Worm (Caenorhabditis elegans) whole organism, young adult: ENCODE measurements around the gene mpz-1.
A peak's percentile ranks its signal among the peaks of the same experiment; 100 is the strongest.

Experiments
- B0019.2 ChIP-seq: fragments of 200-800 bp; sonication (Bioruptor generic); conservative IDR thresholded peaks from 2 replicates; pipeline ENCODE4 v1.3.6; 2022; ENCODE audit warnings: missing genetic modification reagents, missing genetic modification characterization, missing compliant biosample characterization
- B0336.3 ChIP-seq: fragments of 200-800 bp; sonication (Bioruptor generic); IDR thresholded peaks from 2 replicates; pipeline ENCODE4 v1.3.6; 2022; ENCODE audit warnings: missing genetic modification characterization, missing compliant biosample characterization
- F55B11.4 ChIP-seq: sonication (generic microtip); optimal IDR thresholded peaks from 2 replicates; lab custom pipeline; 2016; ENCODE audit warnings: missing compliant biosample characterization, missing genetic modification characterization, borderline replicate concordance; ENCODE audit not compliant: insufficient read depth
- F57C9.4 ChIP-seq: sonication (generic microtip); optimal IDR thresholded peaks from 2 replicates; lab custom pipeline; 2017; ENCODE audit warnings: mild to moderate bottlenecking, missing genetic modification characterization, missing compliant biosample characterization
- K11D2.4 ChIP-seq: fragments of 200-800 bp; sonication (Bioruptor generic); IDR thresholded peaks from 2 replicates; pipeline ENCODE4 v1.3.6; 2022; ENCODE audit warnings: missing genetic modification reagents, missing genetic modification characterization, missing compliant biosample characterization
- akir-1 ChIP-seq: fragments of 200-800 bp; sonication (Bioruptor generic); optimal IDR thresholded peaks from 2 replicates; lab custom pipeline; 2018; ENCODE audit warnings: mild to moderate bottlenecking, missing genetic modification characterization, moderate library complexity, missing compliant biosample characterization
- ama-1 ChIP-seq, 3 experiments: fragments of 150-350 bp in 1 of 3; sonication (generic microtip) in 2 of 3; optimal IDR thresholded peaks; 2 replicates each; lab custom pipeline; 2014 to 2018; ENCODE audit warnings: missing biosample characterization in 2 of 3, missing genetic modification characterization in 2 of 3, missing genetic modification reagents in 2 of 3
- athp-1 ChIP-seq: sonication (generic microtip); optimal IDR thresholded peaks from 2 replicates; lab custom pipeline; 2017; ENCODE audit warnings: mild to moderate bottlenecking, missing genetic modification characterization, missing compliant biosample characterization
- attf-5 ChIP-seq: fragments of 200-800 bp; sonication (Bioruptor generic); optimal IDR thresholded peaks from 2 replicates; lab custom pipeline; 2018; ENCODE audit warnings: mild to moderate bottlenecking, missing genetic modification characterization, missing compliant biosample characterization
- bed-1 ChIP-seq: fragments of 200-800 bp; sonication (Bioruptor generic); IDR thresholded peaks from 2 replicates; pipeline ENCODE4 v1.3.6; 2022; ENCODE audit warnings: missing genetic modification reagents, missing genetic modification characterization, missing compliant biosample characterization
- cebp-2 ChIP-seq: fragments of 200-800 bp; sonication (Bioruptor generic); IDR thresholded peaks from 2 replicates; pipeline ENCODE4 v1.3.6; 2022; ENCODE audit warnings: missing genetic modification characterization, missing compliant biosample characterization
- die-1 ChIP-seq: sonication (generic microtip); optimal IDR thresholded peaks from 2 replicates; lab custom pipeline; 2016; ENCODE audit warnings: missing genotype, mild to moderate bottlenecking, missing genetic modification characterization, missing compliant biosample characterization
- dox-1 ChIP-seq: fragments of 200-800 bp; sonication (Bioruptor generic); IDR thresholded peaks from 2 replicates; pipeline ENCODE4 v1.3.6; 2022; ENCODE audit warnings: missing genetic modification reagents, missing genetic modification characterization, missing compliant biosample characterization
- egl-18 ChIP-seq: fragments of 200-800 bp; sonication (Bioruptor generic); IDR thresholded peaks from 2 replicates; pipeline ENCODE4 v1.3.6; 2022; ENCODE audit warnings: missing genetic modification reagents, missing genetic modification characterization, missing compliant biosample characterization
- egrh-3 ChIP-seq: fragments of 200-800 bp; sonication (Bioruptor generic); IDR thresholded peaks from 2 replicates; pipeline ENCODE4 v1.3.6; 2022; ENCODE audit warnings: missing genetic modification reagents, missing genetic modification characterization, missing compliant biosample characterization
- fkh-3 ChIP-seq: sonication (generic microtip); optimal IDR thresholded peaks from 2 replicates; lab custom pipeline; 2016; ENCODE audit warnings: mild to moderate bottlenecking, missing genetic modification characterization, missing compliant biosample characterization
- hlh-26 ChIP-seq: fragments of 200-800 bp; sonication (Bioruptor generic); conservative IDR thresholded peaks from 2 replicates; pipeline ENCODE4 v1.3.6; 2022; ENCODE audit warnings: missing genetic modification reagents, missing genetic modification characterization, missing compliant biosample characterization
- hmg-1.2 ChIP-seq: fragments of 200-800 bp; sonication (Bioruptor generic); IDR thresholded peaks from 2 replicates; pipeline ENCODE4 v1.3.6; 2022; ENCODE audit warnings: missing genetic modification reagents, missing genetic modification characterization, missing compliant biosample characterization
- hmg-20 ChIP-seq: fragments of 200-800 bp; sonication (Bioruptor generic); IDR thresholded peaks from 2 replicates; pipeline ENCODE4 v1.3.6; 2022; ENCODE audit warnings: missing genetic modification reagents, missing genetic modification characterization, missing compliant biosample characterization
- lin-26 ChIP-seq: fragments of 200-800 bp; sonication (Bioruptor generic); IDR thresholded peaks from 2 replicates; pipeline ENCODE4 v1.3.6; 2022; ENCODE audit warnings: missing genetic modification reagents, missing genetic modification characterization, missing compliant biosample characterization
- lin-35 ChIP-seq, 3 experiments: fragments of 150-350 bp in 2 of 3; sonication (generic microtip) in 1 of 3; optimal IDR thresholded peaks; 2 replicates each; lab custom pipeline; 2014 to 2018; ENCODE audit warnings: missing biosample characterization in 3 of 3, missing genetic modification characterization in 3 of 3, missing genetic modification reagents in 3 of 3
- lin-40 ChIP-seq: sonication (generic microtip); optimal IDR thresholded peaks from 2 replicates; lab custom pipeline; 2016; ENCODE audit warnings: missing genetic modification characterization, mild to moderate bottlenecking, missing compliant biosample characterization, missing genotype, missing genetic modification reagents
- lin-54 ChIP-seq: fragments of 200-800 bp; sonication (Bioruptor generic); optimal IDR thresholded peaks from 2 replicates; lab custom pipeline; 2018; ENCODE audit warnings: mild to moderate bottlenecking, missing genetic modification characterization, missing compliant biosample characterization
- lsl-1 ChIP-seq: fragments of 200-800 bp; sonication (Bioruptor generic); optimal IDR thresholded peaks from 2 replicates; lab custom pipeline; 2018; ENCODE audit warnings: mild to moderate bottlenecking, missing genetic modification characterization, moderate library complexity, missing compliant biosample characterization
- madf-10 ChIP-seq: sonication (generic microtip); optimal IDR thresholded peaks from 2 replicates; lab custom pipeline; 2016; ENCODE audit warnings: mild to moderate bottlenecking, missing genetic modification characterization, missing compliant biosample characterization
- nhr-120 ChIP-seq: fragments of 200-800 bp; sonication (Bioruptor generic); IDR thresholded peaks from 2 replicates; pipeline ENCODE4 v1.3.6; 2022; ENCODE audit warnings: missing genetic modification characterization, missing compliant biosample characterization
- repo-1 ChIP-seq: sonication (generic microtip); optimal IDR thresholded peaks from 2 replicates; lab custom pipeline; 2017; ENCODE audit warnings: mild to moderate bottlenecking, missing genetic modification characterization, missing compliant biosample characterization
- sea-2 ChIP-seq: fragments of 200-800 bp; sonication (Bioruptor generic); IDR thresholded peaks from 2 replicates; pipeline ENCODE4 v1.3.6; 2022; ENCODE audit warnings: missing genetic modification characterization, missing compliant biosample characterization
- snpc-1.3 ChIP-seq: sonication (generic microtip); optimal IDR thresholded peaks from 2 replicates; lab custom pipeline; 2017; ENCODE audit warnings: missing genetic modification characterization, mild to moderate bottlenecking, missing compliant biosample characterization, antibody characterized with exemption, moderate library complexity, missing genotype, missing genetic modification reagents; ENCODE audit not compliant: insufficient read depth
- snpc-4 ChIP-seq, 5 experiments: fragments of 150-350 bp in 1 of 5; sonication (generic microtip) in 4 of 5; optimal IDR thresholded peaks; 2 replicates each; lab custom pipeline; 2014 to 2018; ENCODE audit warnings: missing genetic modification characterization in 5 of 5, missing biosample characterization in 3 of 5, antibody characterized with exemption in 2 of 5, mild to moderate bottlenecking in 2 of 5, missing compliant biosample characterization in 2 of 5, missing genotype in 2 of 5, moderate library complexity in 2 of 5, missing genetic modification reagents in 1 of 5
- tbp1 ChIP-seq: fragments of 200-800 bp; sonication (Bioruptor generic); optimal IDR thresholded peaks from 2 replicates; lab custom pipeline; 2018; ENCODE audit warnings: mild to moderate bottlenecking, missing genetic modification characterization, missing compliant biosample characterization
- tlf-1 ChIP-seq: fragments of 200-800 bp; sonication (Bioruptor generic); optimal IDR thresholded peaks from 2 replicates; lab custom pipeline; 2018; ENCODE audit warnings: mild to moderate bottlenecking, missing genetic modification characterization, missing compliant biosample characterization
- unc-130 ChIP-seq: sonication (generic microtip); optimal IDR thresholded peaks from 2 replicates; lab custom pipeline; 2016; ENCODE audit warnings: missing genetic modification reagents, missing genetic modification characterization, missing compliant biosample characterization
- xnd-1 ChIP-seq: sonication (generic microtip); optimal IDR thresholded peaks from 2 replicates; lab custom pipeline; 2016; ENCODE audit warnings: missing genotype, missing genetic modification reagents, missing genetic modification characterization, missing compliant biosample characterization
- zfh-2 ChIP-seq: fragments of 200-800 bp; sonication (Bioruptor generic); conservative IDR thresholded peaks from 2 replicates; pipeline ENCODE4 v1.3.6; 2022; ENCODE audit warnings: missing genetic modification reagents, missing genetic modification characterization, missing compliant biosample characterization
- ztf-18 ChIP-seq: sonication (generic microtip); optimal IDR thresholded peaks from 2 replicates; lab custom pipeline; 2016; ENCODE audit warnings: missing genotype, mild to moderate bottlenecking, missing genetic modification characterization, missing compliant biosample characterization
- ztf-26 ChIP-seq: sonication (generic microtip); optimal IDR thresholded peaks from 2 replicates; lab custom pipeline; 2017; ENCODE audit warnings: missing genetic modification characterization, missing compliant biosample characterization
- ztf-3 ChIP-seq: fragments of 200-800 bp; sonication (Bioruptor generic); optimal IDR thresholded peaks from 2 replicates; lab custom pipeline; 2018; ENCODE audit warnings: mild to moderate bottlenecking, missing genetic modification characterization, missing compliant biosample characterization

Gene mpz-1

ce11 chrII:10714262-10714933, 63.5 kb downstream of the mpz-1 start, which contains the start of the genes dph-2 and C09G5.7 (continued):
- TF ChIP-seq snpc-1.3 (no peak), bed-1 (GFP tag; lab: Robert Waterston, UW) (no peak), repo-1 (tag; lab: Kevin White, UChicago) (no peak), snpc-4 (GFP tag; optimal IDR thresholded peaks at IDR 0.05; lab: Kevin White, UChicago) (no peak), snpc-4 (tag; optimal IDR thresholded peaks at IDR 0.05; lab: Kevin White, UChicago) (no peak), lsl-1 (peak; percentile 56), xnd-1 (tag; lab: Kevin White, UChicago) (peak; percentile 10), unc-130 (no peak), fkh-3 (no peak), lin-54 (peak; percentile 87), F55B11.4 (tag; lab: Kevin White, UChicago) (no peak), lin-35 (GFP tag; optimal IDR thresholded peaks at IDR 0.05; lab: Kevin White, UChicago) (peak in 2 of 3 experiments; percentile 31 to 37), egl-18 (GFP tag; lab: Robert Waterston, UW) (no peak)

ce11 chrII:10708660-10709059, 69.3 kb downstream of the mpz-1 start, which contains the start of gene bli-1:
TSS of gene bli-1 (plus strand) at chrII:10708960.
- no peak for TF ChIP-seq snpc-4 (GFP tag; optimal IDR thresholded peaks at IDR 0.05; lab: Kevin White, UChicago)
- no peak for TF ChIP-seq snpc-4 (tag; optimal IDR thresholded peaks at IDR 0.05; lab: Kevin White, UChicago)
- TF ChIP-seq hmg-1.2 = no peak

- TF ChIP-seq madf-10 (no peak), egrh-3 (GFP tag; lab: Robert Waterston, UW) (peak; percentile 91), K11D2.4 (GFP tag; lab: Robert Waterston, UW) (no peak), ama-1 (optimal IDR thresholded peaks at IDR 0.05; lab: Kevin White, UChicago) (no peak), ama-1 (GFP tag; optimal IDR thresholded peaks at IDR 0.05; lab: Kevin White, UChicago) (no peak), tlf-1 (GFP tag; lab: Kevin White, UChicago) (no peak), B0336.3 (GFP tag; lab: Robert Waterston, UW) (peak; percentile 8; the same call in 1 of the 2 replicates), athp-1 (no peak), lsl-1 (no peak), lin-26 (GFP tag; lab: Robert Waterston, UW) (peak; percentile 85), dox-1 (GFP tag; lab: Robert Waterston, UW) (0 out of 2 replicates have a peak, but pooled peaks have one; percentile 17), sea-2 (no peak), lin-40 (tag; lab: Kevin White, UChicago) (peak; percentile 62), fkh-3 (no peak), ztf-18 (peak; percentile 4), die-1 (tag; lab: Kevin White, UChicago) (no peak), tbp1 (GFP tag; lab: Kevin White, UChicago) (no peak), ztf-26 (peak; percentile 90), zfh-2 (GFP tag; lab: Robert Waterston, UW) (peak; percentile 88)
- TF ChIP-seq, all 124 proteins: peak for 8
These were observed 70.4 kb downstream of the mpz-1 start for ce11 chrII:10707439-10708096.

ce11 chrII:10706901-10707300, 71.0 kb downstream of the mpz-1 start, which contains the start of gene col-80:
TSS of gene col-80 (plus strand) at chrII:10707201.
- TF ChIP-seq repo-1 (tag; lab: Kevin White, UChicago) (no peak), akir-1 (GFP tag; lab: Kevin White, UChicago) (no peak), hlh-26 (GFP tag; lab: Robert Waterston, UW) (no peak), zfh-2 (GFP tag; lab: Robert Waterston, UW) (no peak), F57C9.4 (tag; lab: Kevin White, UChicago) (no peak), attf-5 (GFP tag; lab: Kevin White, UChicago) (no peak), ztf-3 (GFP tag; lab: Kevin White, UChicago) (no peak), cebp-2 (GFP tag; lab: Robert Waterston, UW) (no peak), hmg-20 (no peak), B0019.2 (GFP tag; lab: Robert Waterston, UW) (no peak), nhr-120 (GFP tag; lab: Robert Waterston, UW) (no peak)
